Worm (Caenorhabditis elegans) whole organism, L2 larva: ENCODE results near the gene F46C8.3.

Experiments used
- C34F6.9 ChIP-seq: fragments of 150-350 bp; optimal IDR thresholded peaks from 2 replicates; lab custom pipeline; 2014; ENCODE audit warnings: missing biosample characterization, missing genetic modification characterization
- F13H6.1 ChIP-seq: sonication (generic microtip); optimal IDR thresholded peaks from 2 replicates; lab custom pipeline; 2016; ENCODE audit warnings: missing genetic modification characterization, missing compliant biosample characterization
- R02D3.7 ChIP-seq: fragments of 150-350 bp; optimal IDR thresholded peaks from 2 replicates; lab custom pipeline; 2014; ENCODE audit warnings: missing biosample characterization, missing genetic modification characterization
- Y55F3AM.14 ChIP-seq: fragments of 200-800 bp; sonication (Bioruptor generic); optimal IDR thresholded peaks from 2 replicates; lab custom pipeline; 2018; ENCODE audit warnings: mild to moderate bottlenecking, missing genetic modification characterization, missing compliant biosample characterization
- alr-1 ChIP-seq: fragments of 150-350 bp; optimal IDR thresholded peaks from 2 replicates; lab custom pipeline; 2014; ENCODE audit warnings: missing biosample characterization, missing genetic modification characterization
- aly-2 ChIP-seq: fragments of 150-350 bp; optimal IDR thresholded peaks from 2 replicates; lab custom pipeline; 2014; ENCODE audit warnings: missing biosample characterization, missing genetic modification characterization
- ama-1 ChIP-seq: fragments of 150-350 bp; optimal IDR thresholded peaks from 2 replicates; lab custom pipeline; 2018; ENCODE audit warnings: inconsistent platforms
- ceh-16 ChIP-seq: fragments of 150-350 bp; optimal IDR thresholded peaks from 2 replicates; lab custom pipeline; 2014; ENCODE audit warnings: missing biosample characterization, missing genetic modification characterization
- crh-2 ChIP-seq: sonication (generic microtip); optimal IDR thresholded peaks from 2 replicates; lab custom pipeline; 2017; ENCODE audit warnings: missing biosample characterization, missing genetic modification characterization
- egl-27 ChIP-seq: sonication (generic microtip); optimal IDR thresholded peaks from 3 replicates; lab custom pipeline; 2017; ENCODE audit warnings: missing biosample characterization, missing genetic modification reagents, missing genetic modification characterization
- elt-1 ChIP-seq: fragments of 150-350 bp; optimal IDR thresholded peaks from 2 replicates; lab custom pipeline; 2014; ENCODE audit warnings: missing biosample characterization, missing genetic modification characterization
- fos-1 ChIP-seq: fragments of 150-350 bp; optimal IDR thresholded peaks from 2 replicates; lab custom pipeline; 2014; ENCODE audit warnings: missing biosample characterization, missing genetic modification characterization
- gmeb-1 ChIP-seq: fragments of 150-350 bp; optimal IDR thresholded peaks from 2 replicates; lab custom pipeline; 2014; ENCODE audit warnings: missing biosample characterization, missing genetic modification characterization
- lin-11 ChIP-seq: fragments of 150-350 bp; sonication (generic microtip); optimal IDR thresholded peaks from 2 replicates; lab custom pipeline; 2014; ENCODE audit warnings: missing biosample characterization, missing genetic modification characterization, inconsistent platforms, mixed read lengths
- lin-13 ChIP-seq: fragments of 150-350 bp; optimal IDR thresholded peaks from 2 replicates; lab custom pipeline; 2014; ENCODE audit warnings: missing biosample characterization, missing genetic modification reagents, missing genetic modification characterization
- lin-39 ChIP-seq: fragments of 150-350 bp; optimal IDR thresholded peaks from 2 replicates; lab custom pipeline; 2014; ENCODE audit warnings: missing biosample characterization, missing genetic modification reagents, missing genetic modification characterization
- mab-5 ChIP-seq: fragments of 150-350 bp; optimal IDR thresholded peaks from 2 replicates; lab custom pipeline; 2014; ENCODE audit warnings: missing biosample characterization, missing genetic modification characterization
- mbf-1 ChIP-seq: sonication (generic microtip); optimal IDR thresholded peaks from 2 replicates; lab custom pipeline; 2017; ENCODE audit warnings: missing biosample characterization, missing genetic modification characterization
- mdl-1 ChIP-seq, 2 experiments: fragments of 150-350 bp in 1 of 2; sonication (generic microtip) in 1 of 2; optimal IDR thresholded peaks; 2 replicates each; lab custom pipeline; 2017; ENCODE audit warnings: missing biosample characterization in 2 of 2, missing genetic modification characterization in 2 of 2
- nhr-10 ChIP-seq: sonication (generic microtip); optimal IDR thresholded peaks from 2 replicates; lab custom pipeline; 2017; ENCODE audit warnings: missing biosample characterization, missing genetic modification characterization
- nhr-11 ChIP-seq: fragments of 150-350 bp; optimal IDR thresholded peaks from 2 replicates; lab custom pipeline; 2014; ENCODE audit warnings: missing biosample characterization, missing genetic modification characterization
- nhr-12 ChIP-seq: fragments of 150-350 bp; optimal IDR thresholded peaks from 2 replicates; lab custom pipeline; 2014; ENCODE audit warnings: missing biosample characterization, missing genetic modification characterization
- nhr-129 ChIP-seq: fragments of 150-350 bp; optimal IDR thresholded peaks from 2 replicates; lab custom pipeline; 2014; ENCODE audit warnings: missing biosample characterization, missing genetic modification characterization
- nhr-21 ChIP-seq: fragments of 150-350 bp; optimal IDR thresholded peaks from 2 replicates; lab custom pipeline; 2014; ENCODE audit warnings: missing biosample characterization, missing genetic modification characterization
- nhr-23 ChIP-seq: fragments of 150-350 bp; optimal IDR thresholded peaks from 2 replicates; lab custom pipeline; 2014; ENCODE audit warnings: missing biosample characterization, missing genetic modification reagents, missing genetic modification characterization
- nhr-237 ChIP-seq: fragments of 150-350 bp; optimal IDR thresholded peaks from 2 replicates; lab custom pipeline; 2014; ENCODE audit warnings: missing biosample characterization, missing genetic modification characterization
- nhr-25 ChIP-seq: fragments of 150-350 bp; sonication (generic microtip); optimal IDR thresholded peaks from 3 replicates; lab custom pipeline; 2014; ENCODE audit warnings: missing biosample characterization, missing genetic modification characterization
- nhr-6 ChIP-seq: fragments of 150-350 bp; optimal IDR thresholded peaks from 2 replicates; lab custom pipeline; 2014; ENCODE audit warnings: missing biosample characterization, missing genetic modification characterization
- peb-1 ChIP-seq: fragments of 150-350 bp; optimal IDR thresholded peaks from 2 replicates; lab custom pipeline; 2014; ENCODE audit warnings: missing biosample characterization, missing genetic modification characterization
- sem-4 ChIP-seq: fragments of 150-350 bp; optimal IDR thresholded peaks from 2 replicates; lab custom pipeline; 2014; ENCODE audit warnings: missing biosample characterization, missing genetic modification reagents, missing genetic modification characterization
- skn-1 ChIP-seq: sonication (generic microtip); optimal IDR thresholded peaks from 2 replicates; lab custom pipeline; 2017; ENCODE audit warnings: missing biosample characterization, missing genetic modification characterization
- sma-3 ChIP-seq: sonication (generic microtip); optimal IDR thresholded peaks from 2 replicates; lab custom pipeline; 2016; ENCODE audit warnings: missing genetic modification reagents, missing genetic modification characterization, missing compliant biosample characterization
- sma-9 ChIP-seq, 2 experiments: fragments of 150-350 bp in 1 of 2; sonication (generic microtip) in 1 of 2; optimal IDR thresholded peaks; 2 replicates each; lab custom pipeline; 2014 to 2016; ENCODE audit warnings: missing genetic modification characterization in 2 of 2, mild to moderate bottlenecking in 1 of 2, missing biosample characterization in 1 of 2, missing compliant biosample characterization in 1 of 2, missing genetic modification reagents in 1 of 2, moderate library complexity in 1 of 2
- snpc-4 ChIP-seq: fragments of 150-350 bp; optimal IDR thresholded peaks from 2 replicates; lab custom pipeline; 2014; ENCODE audit warnings: missing biosample characterization, missing genetic modification characterization
- unc-39 ChIP-seq: fragments of 150-350 bp; optimal IDR thresholded peaks from 2 replicates; lab custom pipeline; 2014; ENCODE audit warnings: missing biosample characterization, missing genetic modification characterization
- unc-55 ChIP-seq: fragments of 150-350 bp; sonication (generic microtip); optimal IDR thresholded peaks from 3 replicates; lab custom pipeline; 2014; ENCODE audit warnings: missing biosample characterization, missing genetic modification reagents, missing genetic modification characterization
- unc-62 ChIP-seq: fragments of 150-350 bp; optimal IDR thresholded peaks from 2 replicates; lab custom pipeline; 2014; ENCODE audit warnings: missing biosample characterization, missing genetic modification reagents, missing genetic modification characterization
- zag-1 ChIP-seq: fragments of 150-350 bp; optimal IDR thresholded peaks from 2 replicates; lab custom pipeline; 2014; ENCODE audit warnings: missing biosample characterization, missing genetic modification characterization
- ztf-11 ChIP-seq: sonication (generic microtip); optimal IDR thresholded peaks from 2 replicates; lab custom pipeline; 2017; ENCODE audit warnings: missing biosample characterization, missing genetic modification characterization
- ztf-4 ChIP-seq: fragments of 150-350 bp; optimal IDR thresholded peaks from 2 replicates; lab custom pipeline; 2014; ENCODE audit warnings: missing biosample characterization, missing genetic modification characterization

The F46C8.3 gene

DNA sequence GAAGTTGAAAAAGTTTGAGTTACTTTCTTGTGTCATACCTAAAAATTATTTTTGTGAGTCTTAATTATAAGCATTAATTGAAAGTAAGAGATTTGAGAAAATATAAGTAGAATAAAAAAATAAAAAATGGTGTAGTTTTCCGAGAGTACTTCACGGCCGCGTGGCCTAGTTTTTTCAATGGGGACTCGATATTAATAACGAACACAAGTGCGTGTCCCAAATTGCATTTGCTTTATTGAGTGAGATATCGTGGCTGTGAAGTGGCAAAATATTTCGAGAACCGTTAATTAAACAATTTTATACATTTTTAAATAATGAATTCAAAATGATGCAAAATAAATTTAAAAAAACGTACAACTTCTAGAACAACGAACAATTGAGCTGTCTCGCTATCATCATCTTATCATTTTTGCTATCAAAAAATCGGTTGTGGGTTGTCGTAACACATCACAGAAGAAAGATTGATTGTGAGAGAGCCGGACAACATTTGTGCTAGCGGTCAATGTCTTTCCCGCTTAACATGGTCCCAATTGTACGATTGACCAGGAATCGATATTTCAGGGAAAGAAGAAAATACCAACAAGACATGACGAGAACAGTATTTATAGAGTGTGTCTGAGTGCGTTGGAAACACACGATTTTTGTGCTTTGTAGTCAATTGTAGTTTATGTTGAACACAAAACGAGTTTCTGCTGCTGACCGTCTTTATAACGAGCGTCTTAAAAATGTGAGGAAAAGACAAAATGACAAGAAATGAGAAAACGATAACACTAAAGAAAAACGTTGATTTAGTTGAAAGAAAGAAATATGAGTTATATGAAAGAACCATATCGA lies 44.5 kb downstream of the F46C8.3 start, which contains the start of gene apy-1 (continued):
- TF ChIP-seq lin-11 = no peak
- no peak for TF ChIP-seq ztf-4 (tag; lab: Kevin White, UChicago)
- TF ChIP-seq nhr-12 (tag; lab: Kevin White, UChicago) = no peak
- TF ChIP-seq R02D3.7 (tag; lab: Kevin White, UChicago) = no peak
- no peak for TF ChIP-seq nhr-11 (tag; lab: Kevin White, UChicago)
- TF ChIP-seq aly-2 (tag; lab: Kevin White, UChicago) = no peak
- TF ChIP-seq ztf-11 (tag; lab: Kevin White, UChicago) = no peak
- no peak for TF ChIP-seq alr-1 (tag; lab: Kevin White, UChicago)
- no peak for TF ChIP-seq mab-5 (tag; lab: Kevin White, UChicago)
- TF ChIP-seq egl-27 (tag; lab: Kevin White, UChicago) = no peak
- TF ChIP-seq mbf-1 (tag; lab: Kevin White, UChicago) = no peak
- peak; percentile 2 for TF ChIP-seq sma-3 (GFP tag; lab: Kevin White, UChicago)
- TF ChIP-seq Y55F3AM.14 (GFP tag; lab: Kevin White, UChicago) = no peak
- no peak for TF ChIP-seq mdl-1 (tag; optimal IDR thresholded peaks at IDR 0.05; lab: Kevin White, UChicago)
- no peak for TF ChIP-seq ceh-16 (tag; lab: Kevin White, UChicago)
- peak; percentile 39 for TF ChIP-seq unc-55 (GFP tag; lab: Kevin White, UChicago)
- TF ChIP-seq zag-1 (tag; lab: Kevin White, UChicago) = no peak
- no peak for TF ChIP-seq ama-1 (lab: Kevin White, UChicago)
- no peak for TF ChIP-seq unc-39 (tag; lab: Kevin White, UChicago)
- TF ChIP-seq sem-4 (tag; lab: Kevin White, UChicago) = no peak
- TF ChIP-seq, all 48 proteins: peak for 11

DNA sequence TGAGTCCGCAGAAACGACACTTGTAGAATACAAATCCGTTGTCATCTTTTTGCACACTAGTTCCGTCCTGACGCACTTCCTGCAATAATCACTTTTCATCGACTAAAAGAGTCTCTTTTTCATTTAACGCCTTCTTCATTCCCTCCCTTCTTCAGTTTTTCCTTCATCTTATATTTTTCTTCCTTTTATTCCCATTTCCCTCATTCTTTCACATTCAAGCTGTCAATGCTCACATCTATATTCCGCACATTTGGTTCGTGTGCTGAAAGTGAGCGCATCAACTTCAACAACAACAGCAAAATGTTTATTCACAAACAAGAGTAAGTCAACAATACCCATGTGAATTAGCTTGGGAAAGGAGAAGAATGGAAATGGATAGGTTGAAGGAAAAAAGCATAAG lies 46.7 kb downstream of the F46C8.3 start, which contains the start of gene pcyt-1:
Gene pcyt-1, plus strand, starts transcription at position 301 of the 400 bp plus-strand sequence.
- TF ChIP-seq nhr-21 (tag; lab: Kevin White, UChicago) = no peak
- peak; percentile 15 for TF ChIP-seq unc-55 (GFP tag; lab: Kevin White, UChicago)

DNA sequence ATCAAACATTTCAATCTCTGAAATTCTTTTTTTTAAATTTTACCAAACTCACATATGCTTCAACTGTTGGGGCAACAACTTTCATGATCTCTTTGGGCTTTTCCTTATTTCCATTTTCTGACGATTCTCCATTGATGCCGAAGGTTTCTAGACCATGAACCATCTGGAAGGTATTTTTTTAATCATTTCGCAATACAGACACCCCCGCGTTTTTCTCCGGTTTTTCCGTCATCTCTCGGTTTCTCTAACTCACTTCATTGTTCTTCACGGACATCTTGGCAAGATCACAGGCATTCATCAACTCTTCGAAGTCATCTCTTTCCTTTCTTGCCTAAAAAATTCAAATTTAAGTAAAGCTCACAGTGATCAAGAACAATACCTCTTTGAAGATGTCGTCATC lies 47.8 kb downstream of the F46C8.3 start:
- no peak for TF ChIP-seq gmeb-1
- peak; percentile 18 for TF ChIP-seq unc-55 (GFP tag; lab: Kevin White, UChicago)
- TF ChIP-seq peb-1 = no peak
- no peak for TF ChIP-seq nhr-237 (tag; lab: Kevin White, UChicago)
- TF ChIP-seq nhr-129 (tag; lab: Kevin White, UChicago) = no peak
- TF ChIP-seq mdl-1 (tag; optimal IDR thresholded peaks at IDR 0.05; lab: Kevin White, UChicago) = no peak

DNA sequence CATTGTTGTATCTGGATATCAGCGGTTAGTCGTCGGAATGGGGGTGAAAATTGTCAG lies 48.0 kb downstream of the F46C8.3 start, which contains the start of the genes unc-98 and F08C6.18:
Gene unc-98, minus strand, starts transcription at position 48 of the 57 bp plus-strand sequence.
Gene F08C6.18, minus strand, starts transcription at position 57 of the 57 bp plus-strand sequence.
- TF ChIP-seq lin-39 (tag; lab: Kevin White, UChicago) (no peak), crh-2 (no peak), nhr-6 (tag; lab: Kevin White, UChicago) (no peak), nhr-25 (no peak)

DNA sequence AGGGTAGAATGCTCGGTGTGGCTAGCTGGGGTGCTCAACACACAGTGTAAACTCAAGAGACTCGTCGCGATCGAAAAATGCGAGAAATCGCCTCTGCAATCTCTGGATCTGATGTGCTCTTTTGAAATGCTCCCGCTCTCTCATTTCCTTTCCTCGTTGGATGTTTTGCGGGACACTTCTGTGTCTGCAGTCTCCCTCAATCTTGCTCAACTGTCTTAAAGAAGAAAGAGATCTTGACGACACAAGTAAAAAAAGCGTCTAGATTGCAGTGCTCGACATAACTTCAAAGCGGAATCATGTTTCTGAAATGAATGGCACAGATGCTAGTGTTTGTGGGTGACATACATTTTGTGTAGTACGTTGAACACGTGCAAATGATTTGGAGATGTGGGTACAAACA lies 48.3 kb downstream of the F46C8.3 start:
- TF ChIP-seq nhr-129 (tag; lab: Kevin White, UChicago) = peak; percentile 67
- no peak for TF ChIP-seq lin-11
- no peak for TF ChIP-seq nhr-25
- no peak for TF ChIP-seq skn-1 (tag; lab: Kevin White, UChicago)
- no peak for TF ChIP-seq sem-4 (tag; lab: Kevin White, UChicago)
- no peak for TF ChIP-seq nhr-10 (tag; lab: Kevin White, UChicago)
- TF ChIP-seq lin-13 = no peak
- TF ChIP-seq snpc-4 = no peak
- no peak for TF ChIP-seq unc-55 (GFP tag; lab: Kevin White, UChicago)
- TF ChIP-seq R02D3.7 (tag; lab: Kevin White, UChicago) = no peak
- no peak for TF ChIP-seq unc-39 (tag; lab: Kevin White, UChicago)
- TF ChIP-seq F13H6.1 = peak; percentile 72
- TF ChIP-seq fos-1 (tag; lab: Kevin White, UChicago) = no peak
- TF ChIP-seq sma-9 (GFP tag; optimal IDR thresholded peaks at IDR 0.05; lab: Kevin White, UChicago) = peak; percentile 56
- no peak for TF ChIP-seq sma-9 (tag; optimal IDR thresholded peaks at IDR 0.05; lab: Kevin White, UChicago)
- no peak for TF ChIP-seq unc-62 (GFP tag; lab: Kevin White, UChicago)
- no peak for TF ChIP-seq mab-5 (tag; lab: Kevin White, UChicago)
- no peak for TF ChIP-seq gmeb-1
- TF ChIP-seq elt-1 (tag; lab: Kevin White, UChicago) = no peak
- no peak for TF ChIP-seq nhr-11 (tag; lab: Kevin White, UChicago)
- no peak for TF ChIP-seq crh-2
- TF ChIP-seq nhr-23 (tag; lab: Kevin White, UChicago) = no peak
- TF ChIP-seq C34F6.9 (tag; lab: Kevin White, UChicago) = peak; percentile 24
- TF ChIP-seq Y55F3AM.14 (GFP tag; lab: Kevin White, UChicago) = no peak
